Worm (Caenorhabditis elegans) whole organism, late embryonic: Measurements from ENCODE around the gene C04C11.1.

Experiments
- K09A11.1 ChIP-seq: sonication (generic microtip); optimal IDR thresholded peaks from 2 replicates; lab custom pipeline; 2017; ENCODE audit warnings: antibody characterized with exemption, mild to moderate bottlenecking, missing genetic modification characterization, missing compliant biosample characterization; ENCODE audit not compliant: insufficient read depth
- ceh-31 ChIP-seq: sonication (generic microtip); optimal IDR thresholded peaks from 2 replicates; lab custom pipeline; 2016; ENCODE audit warnings: missing genetic modification characterization, missing compliant biosample characterization
- che-1 ChIP-seq: sonication (generic microtip); optimal IDR thresholded peaks from 2 replicates; lab custom pipeline; 2016; ENCODE audit warnings: mild to moderate bottlenecking, missing genetic modification characterization, missing compliant biosample characterization
- fkh-10 ChIP-seq: fragments of 150-350 bp; optimal IDR thresholded peaks from 2 replicates; lab custom pipeline; 2014; ENCODE audit warnings: missing biosample characterization, missing genetic modification reagents, missing genetic modification characterization
- lim-6 ChIP-seq: sonication (generic microtip); optimal IDR thresholded peaks from 2 replicates; lab custom pipeline; 2016; ENCODE audit warnings: missing genetic modification characterization, missing compliant biosample characterization
- nhr-11 ChIP-seq: fragments of 150-350 bp; optimal IDR thresholded peaks from 2 replicates; lab custom pipeline; 2014; ENCODE audit warnings: missing biosample characterization, missing genetic modification characterization
- odd-2 ChIP-seq: sonication (generic microtip); optimal IDR thresholded peaks from 2 replicates; lab custom pipeline; 2017; ENCODE audit warnings: antibody characterized with exemption, mild to moderate bottlenecking, missing genetic modification characterization, missing compliant biosample characterization
- pha-4 ChIP-seq: fragments of 150-350 bp; optimal IDR thresholded peaks from 2 replicates; lab custom pipeline; 2018; ENCODE audit warnings: missing biosample characterization, missing genetic modification reagents, missing genetic modification characterization
- rnt-1 ChIP-seq: sonication (generic microtip); optimal IDR thresholded peaks from 2 replicates; lab custom pipeline; 2016; ENCODE audit warnings: missing genetic modification characterization, missing compliant biosample characterization
- unc-55 ChIP-seq: sonication (generic microtip); optimal IDR thresholded peaks from 2 replicates; lab custom pipeline; 2017; ENCODE audit warnings: missing biosample characterization, missing genetic modification reagents, missing genetic modification characterization

DNA sequence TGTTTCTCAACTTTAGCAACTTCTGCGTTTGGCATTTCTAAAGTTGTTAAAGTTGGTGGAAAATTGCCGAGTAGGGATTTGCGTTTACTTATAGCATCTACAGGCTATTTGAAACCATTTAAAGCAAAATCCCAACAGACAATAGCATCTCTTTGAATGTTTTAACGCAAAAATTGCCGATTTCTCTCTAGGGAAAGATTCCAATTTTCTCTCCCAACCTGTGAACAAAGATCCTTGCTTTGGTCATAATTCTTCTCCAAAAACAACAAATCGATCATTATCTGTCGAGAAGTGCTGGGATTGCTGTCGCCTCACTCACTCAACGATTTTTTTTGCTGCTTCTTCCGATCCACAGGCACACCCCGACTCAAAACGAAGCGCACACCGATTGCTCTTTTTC is 33.4 kb downstream of the C04C11.1 start:
- TF ChIP-seq ceh-31 (tag; lab: Kevin White, UChicago) (no peak), rnt-1 (tag; lab: Kevin White, UChicago) (no peak), pha-4 (no peak), odd-2 (tag; lab: Kevin White, UChicago) (no peak), nhr-11 (no peak), lim-6 (tag; lab: Kevin White, UChicago) (no peak), fkh-10 (GFP tag; lab: Kevin White, UChicago) (no peak), che-1 (tag; lab: Kevin White, UChicago) (no peak), unc-55 (GFP tag; lab: Kevin White, UChicago) (no peak), K09A11.1 (tag; lab: Kevin White, UChicago) (no peak)
